Worm (Caenorhabditis elegans): ENCODE measurements around the gene C40C9.3.

C40C9.3 gene

ce11 chrX:13647305-13647704 is at the start of gene C40C9.3:
TSS of gene C40C9.3 (plus strand) at chrX:13647605.
- TF ChIP-seq dao-5 (tag; optimal IDR thresholded peaks at IDR 0.05) = no peak
- no peak for TF ChIP-seq him-1 (tag; optimal IDR thresholded peaks at IDR 0.05)
- TF ChIP-seq W03F9.2 (tag; optimal IDR thresholded peaks at IDR 0.05) = no peak

- no peak for TF ChIP-seq dao-5 (tag; optimal IDR thresholded peaks at IDR 0.05)
- TF ChIP-seq him-1 (tag; optimal IDR thresholded peaks at IDR 0.05) = no peak
- TF ChIP-seq W03F9.2 (tag; optimal IDR thresholded peaks at IDR 0.05) = no peak
Measured at ce11 chrX:13598021-13598499, 49.3 kb upstream of the C40C9.3 start, which contains the start of gene bra-1. TSS of gene bra-1 (plus strand) at chrX:13598449.

ce11 chrX:13600136-13600535 is 47.3 kb upstream of the C40C9.3 start, which contains the start of gene F54B11.7:
TSS of gene F54B11.7 (plus strand) at chrX:13600436.
- TF ChIP-seq dao-5 (tag; optimal IDR thresholded peaks at IDR 0.05) = no peak
- no peak for TF ChIP-seq him-1 (tag; optimal IDR thresholded peaks at IDR 0.05)
- no peak for TF ChIP-seq W03F9.2 (tag; optimal IDR thresholded peaks at IDR 0.05)

ce11 chrX:13603826-13604225 is 43.6 kb upstream of the C40C9.3 start, which contains the start of gene F54B11.8:
TSS of gene F54B11.8 (minus strand) at chrX:13603926.
- no peak for TF ChIP-seq dao-5 (tag; optimal IDR thresholded peaks at IDR 0.05)

ce11 chrX:13604946-13605617 is 42.3 kb upstream of the C40C9.3 start, which contains the start of gene F54B11.9:
TSS of gene F54B11.9 (plus strand) at chrX:13605567.
- TF ChIP-seq him-1 (tag; optimal IDR thresholded peaks at IDR 0.05) (no peak), dao-5 (tag; optimal IDR thresholded peaks at IDR 0.05) (no peak), W03F9.2 (tag; optimal IDR thresholded peaks at IDR 0.05) (no peak)

- TF ChIP-seq dao-5 (tag; optimal IDR thresholded peaks at IDR 0.05) (no peak), him-1 (tag; optimal IDR thresholded peaks at IDR 0.05) (no peak), W03F9.2 (tag; optimal IDR thresholded peaks at IDR 0.05) (no peak)
Measured at ce11 chrX:13605854-13606253, 41.6 kb upstream of the C40C9.3 start.

ce11 chrX:13610040-13610439 is 37.4 kb upstream of the C40C9.3 start:
- TF ChIP-seq W03F9.2 (tag; optimal IDR thresholded peaks at IDR 0.05) (no peak), dao-5 (tag; optimal IDR thresholded peaks at IDR 0.05) (no peak), him-1 (tag; optimal IDR thresholded peaks at IDR 0.05) (no peak)

- no peak for TF ChIP-seq dao-5 (tag; optimal IDR thresholded peaks at IDR 0.05)
- no peak for TF ChIP-seq him-1 (tag; optimal IDR thresholded peaks at IDR 0.05)
- no peak for TF ChIP-seq W03F9.2 (tag; optimal IDR thresholded peaks at IDR 0.05)
Measured at ce11 chrX:13615181-13615580, 32.2 kb upstream of the C40C9.3 start.

- no peak for TF ChIP-seq W03F9.2 (tag; optimal IDR thresholded peaks at IDR 0.05)
- TF ChIP-seq him-1 (tag; optimal IDR thresholded peaks at IDR 0.05) = no peak
- no peak for TF ChIP-seq dao-5 (tag; optimal IDR thresholded peaks at IDR 0.05)
Measured at ce11 chrX:13618574-13618973, 28.8 kb upstream of the C40C9.3 start, which contains the start of gene nlp-53. TSS of gene nlp-53 (plus strand) at chrX:13618874.

- no peak for TF ChIP-seq dao-5 (tag; optimal IDR thresholded peaks at IDR 0.05)
- no peak for TF ChIP-seq W03F9.2 (tag; optimal IDR thresholded peaks at IDR 0.05)
- no peak for TF ChIP-seq him-1 (tag; optimal IDR thresholded peaks at IDR 0.05)
Measured at ce11 chrX:13621628-13622027, 25.8 kb upstream of the C40C9.3 start, which contains the start of gene Y12A6A.1. TSS of gene Y12A6A.1 (minus strand) at chrX:13621728.

ce11 chrX:13631122-13631672 is 16.2 kb upstream of the C40C9.3 start, which contains the start of gene nlg-1:
TSS of gene nlg-1 (minus strand) at chrX:13631172.
- TF ChIP-seq dao-5 (tag; optimal IDR thresholded peaks at IDR 0.05) = no peak
- no peak for TF ChIP-seq him-1 (tag; optimal IDR thresholded peaks at IDR 0.05)
- TF ChIP-seq W03F9.2 (tag; optimal IDR thresholded peaks at IDR 0.05) = no peak

- no peak for TF ChIP-seq W03F9.2 (tag; optimal IDR thresholded peaks at IDR 0.05)
- TF ChIP-seq him-1 (tag; optimal IDR thresholded peaks at IDR 0.05) = no peak
- TF ChIP-seq dao-5 (tag; optimal IDR thresholded peaks at IDR 0.05) = no peak
Measured at ce11 chrX:13632245-13632644, 15.2 kb upstream of the C40C9.3 start.

- TF ChIP-seq W03F9.2 (tag; optimal IDR thresholded peaks at IDR 0.05) (no peak), dao-5 (tag; optimal IDR thresholded peaks at IDR 0.05) (no peak), him-1 (tag; optimal IDR thresholded peaks at IDR 0.05) (no peak)
Measured at ce11 chrX:13633032-13633431, 14.4 kb upstream of the C40C9.3 start.

- TF ChIP-seq W03F9.2 (tag; optimal IDR thresholded peaks at IDR 0.05) (no peak), him-1 (tag; optimal IDR thresholded peaks at IDR 0.05) (no peak), dao-5 (tag; optimal IDR thresholded peaks at IDR 0.05) (no peak)
Measured at ce11 chrX:13633876-13634479, 13.4 kb upstream of the C40C9.3 start.
